Worm (Caenorhabditis elegans): ENCODE results near the gene srh-276.

Gene srh-276

DNA sequence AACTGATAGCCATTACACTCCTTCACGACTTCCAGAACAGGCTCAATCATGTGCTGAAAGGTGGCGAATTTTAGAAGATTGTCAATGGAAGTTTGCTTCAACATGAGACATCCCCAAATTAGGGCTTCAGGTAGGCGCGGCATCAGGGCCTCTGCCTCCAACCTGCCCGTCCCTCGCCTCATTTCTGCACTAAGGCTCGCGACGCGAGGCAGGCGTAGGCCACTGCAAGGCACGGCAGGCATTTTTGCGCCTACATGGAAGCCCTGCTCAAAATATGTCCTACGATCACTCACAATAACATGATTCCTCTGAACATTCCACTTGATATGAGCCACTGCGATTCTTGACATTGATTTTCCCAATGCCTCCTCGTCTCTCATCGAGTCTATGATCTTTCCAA lies 14.1 kb downstream of the srh-276 start:
- TF ChIP-seq lin-13 (GFP tag; optimal IDR thresholded peaks at IDR 0.05) (no peak), Y55F3AM.14 (GFP tag; optimal IDR thresholded peaks at IDR 0.05) (no peak), ztf-4 (tag; optimal IDR thresholded peaks at IDR 0.05) (no peak), ama-1 (optimal IDR thresholded peaks at IDR 0.05) (no peak), nhr-6 (tag; optimal IDR thresholded peaks at IDR 0.05) (no peak)

DNA sequence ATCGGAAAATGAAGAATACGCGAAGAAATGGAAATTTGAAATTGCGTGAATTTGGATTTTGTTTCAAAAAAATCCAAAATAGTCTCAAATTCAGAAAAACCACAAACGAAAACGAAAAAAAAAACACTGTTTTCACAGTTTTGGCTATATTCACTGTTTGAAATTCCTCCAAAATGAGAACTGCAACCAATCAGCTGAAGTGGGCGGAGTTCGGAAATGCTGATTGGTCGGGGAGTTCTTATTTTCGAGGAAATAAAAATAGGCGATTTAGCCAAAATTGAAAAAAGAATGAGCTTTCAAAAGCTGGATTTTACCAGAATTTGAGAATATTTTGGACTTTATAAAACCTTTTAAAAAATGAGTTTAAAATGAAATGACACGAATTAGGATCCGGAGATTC lies 15.7 kb downstream of the srh-276 start, which contains the start of gene glb-14:
Gene glb-14 (minus strand): TSS at position 97 of the 400 bp plus-strand sequence.
- no peak for TF ChIP-seq skn-1 (tag; optimal IDR thresholded peaks at IDR 0.05)

DNA sequence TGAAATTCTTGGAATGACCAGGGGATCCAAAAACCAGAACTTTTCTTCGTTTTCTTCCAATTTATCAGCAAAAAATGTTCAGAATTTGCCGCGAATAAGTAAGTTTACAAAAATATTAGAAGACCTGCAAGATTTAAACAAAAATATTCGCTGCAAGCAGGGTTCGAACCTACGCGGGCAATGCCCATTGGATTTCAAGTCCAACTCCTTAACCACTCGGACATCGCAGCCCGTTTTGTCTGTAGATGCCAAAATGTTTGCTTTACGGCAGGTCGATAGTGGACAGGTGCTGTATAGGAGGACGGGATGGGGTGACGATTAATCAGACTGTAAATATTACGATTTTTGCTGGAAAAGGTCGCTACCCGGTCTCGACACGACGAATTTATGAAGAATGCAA lies 18.6 kb downstream of the srh-276 start:
- TF ChIP-seq ztf-1 (GFP tag; conservative IDR thresholded peaks at IDR 0.05) (no peak), unc-62 (GFP tag; optimal IDR thresholded peaks at IDR 0.05) (no peak), snpc-4 (tag; optimal IDR thresholded peaks at IDR 0.05) (no peak), lsy-2 (tag; optimal IDR thresholded peaks at IDR 0.05) (no peak), C34F6.9 (tag; optimal IDR thresholded peaks at IDR 0.05) (no peak), blmp-1 (tag; optimal IDR thresholded peaks at IDR 0.05; ENCODE audit: insufficient read depth) (no peak), nhr-21 (tag; optimal IDR thresholded peaks at IDR 0.05) (no peak), nhr-129 (tag; optimal IDR thresholded peaks at IDR 0.05) (no peak), gmeb-1 (tag; optimal IDR thresholded peaks at IDR 0.05) (no peak), skn-1 (tag; optimal IDR thresholded peaks at IDR 0.05) (no peak), lin-11 (tag; optimal IDR thresholded peaks at IDR 0.05) (no peak), lin-13 (GFP tag; optimal IDR thresholded peaks at IDR 0.05) (no peak), nhr-10 (tag; optimal IDR thresholded peaks at IDR 0.05) (no peak), mbf-1 (tag; optimal IDR thresholded peaks at IDR 0.05) (no peak), sma-3 (GFP tag; optimal IDR thresholded peaks at IDR 0.05) (no peak), unc-55 (GFP tag; optimal IDR thresholded peaks at IDR 0.05) (no peak), nhr-12 (tag; optimal IDR thresholded peaks at IDR 0.05) (no peak), fos-1 (tag; optimal IDR thresholded peaks at IDR 0.05) (no peak)

DNA sequence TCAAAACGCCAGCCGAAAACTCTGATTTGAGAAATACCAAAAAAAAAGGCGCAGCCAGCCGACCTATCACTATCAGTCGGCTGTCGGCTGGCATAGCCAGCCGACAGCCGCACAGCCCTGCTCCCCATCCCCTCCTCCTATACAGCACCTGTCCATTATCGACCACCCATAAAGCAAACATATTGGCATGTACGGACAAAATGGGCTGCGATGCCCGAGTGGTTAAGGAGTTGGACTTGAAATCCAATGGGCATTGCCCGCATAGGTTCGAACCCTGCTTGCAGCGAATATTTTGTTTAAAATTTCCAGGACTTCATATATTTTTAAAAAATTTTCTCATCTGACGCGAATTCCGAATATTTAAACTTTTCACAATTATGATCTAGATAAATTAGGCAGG lies 21.2 kb downstream of the srh-276 start:
- no peak for TF ChIP-seq aly-2 (tag; optimal IDR thresholded peaks at IDR 0.05)
- no peak for TF ChIP-seq unc-39 (tag; optimal IDR thresholded peaks at IDR 0.05)
- no peak for TF ChIP-seq nhr-129 (tag; optimal IDR thresholded peaks at IDR 0.05)

DNA sequence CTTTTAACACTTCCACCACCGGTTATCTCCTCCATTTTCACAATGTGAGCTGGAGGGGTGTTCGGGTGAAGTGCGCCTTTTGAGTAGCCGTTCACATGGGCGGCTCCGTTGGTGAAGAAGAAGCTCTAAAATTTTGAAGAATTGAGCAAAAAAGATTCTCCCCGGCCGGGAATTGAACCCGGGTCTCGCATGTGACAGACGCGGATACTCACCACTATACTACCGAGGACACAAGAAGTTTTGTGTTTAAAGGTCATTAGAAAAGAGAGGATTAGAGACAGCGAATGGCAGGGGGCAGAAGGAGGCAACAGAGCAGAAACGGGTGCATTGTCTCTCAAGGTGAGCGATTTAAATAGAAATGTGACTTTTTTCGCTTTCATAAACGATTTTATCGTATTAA lies 22.5 kb downstream of the srh-276 start:
- no peak for TF ChIP-seq nhr-12 (tag; optimal IDR thresholded peaks at IDR 0.05)
- peak; percentile 39 to 44 for TF ChIP-seq lsy-2 (tag; optimal IDR thresholded peaks at IDR 0.05)
- peak; percentile 58 for TF ChIP-seq nhr-129 (tag; optimal IDR thresholded peaks at IDR 0.05)
- TF ChIP-seq sma-3 (GFP tag; optimal IDR thresholded peaks at IDR 0.05), result peak; percentile 5
- TF ChIP-seq sma-9 (GFP tag; optimal IDR thresholded peaks at IDR 0.05), result peak; percentile 57
- TF ChIP-seq sma-9 (tag; optimal IDR thresholded peaks at IDR 0.05), result no peak
- no peak for TF ChIP-seq aly-2 (tag; optimal IDR thresholded peaks at IDR 0.05)
- TF ChIP-seq gmeb-1 (tag; optimal IDR thresholded peaks at IDR 0.05), result peak; percentile 56
- TF ChIP-seq fos-1 (tag; optimal IDR thresholded peaks at IDR 0.05), result peak; percentile 23
- peak; percentile 33 for TF ChIP-seq Y55F3AM.14 (GFP tag; optimal IDR thresholded peaks at IDR 0.05)
- TF ChIP-seq lin-13 (GFP tag; optimal IDR thresholded peaks at IDR 0.05), result peak; percentile 59
- TF ChIP-seq lin-39 (tag; optimal IDR thresholded peaks at IDR 0.05), result no peak
- peak; percentile 25 for TF ChIP-seq C34F6.9 (tag; optimal IDR thresholded peaks at IDR 0.05)
- TF ChIP-seq unc-55 (GFP tag; optimal IDR thresholded peaks at IDR 0.05), result peak; percentile 13

DNA sequence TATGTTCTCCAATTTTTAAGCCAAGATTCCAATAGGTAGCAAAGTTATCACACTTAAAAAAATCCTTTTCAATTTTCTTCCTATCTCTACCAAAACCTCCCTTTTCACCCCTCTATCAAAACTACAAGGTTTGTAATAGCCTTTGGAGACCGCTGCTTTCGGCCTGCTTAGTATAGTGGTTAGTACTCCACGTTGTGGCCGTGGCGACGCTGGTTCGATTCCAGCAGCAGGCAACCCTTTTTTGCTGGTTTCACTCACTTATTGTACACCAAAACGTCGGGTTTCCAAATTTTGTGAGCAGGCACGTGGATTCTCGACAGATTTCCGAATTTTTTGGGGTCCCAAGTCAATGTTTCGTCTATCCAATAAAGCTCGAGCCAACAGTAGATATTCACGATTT lies 24.7 kb downstream of the srh-276 start:
- TF ChIP-seq gmeb-1 (tag; optimal IDR thresholded peaks at IDR 0.05) (peak; percentile 20), nhr-129 (tag; optimal IDR thresholded peaks at IDR 0.05) (peak; percentile 55), sma-9 (GFP tag; optimal IDR thresholded peaks at IDR 0.05) (peak; percentile 3), sma-9 (tag; optimal IDR thresholded peaks at IDR 0.05) (no peak), fos-1 (tag; optimal IDR thresholded peaks at IDR 0.05) (no peak), crh-2 (tag; optimal IDR thresholded peaks at IDR 0.05) (peak; percentile 37), unc-55 (GFP tag; optimal IDR thresholded peaks at IDR 0.05) (peak; percentile 26), lsy-2 (tag; optimal IDR thresholded peaks at IDR 0.05) (peak in 1 of 2 experiments; percentile 20), nhr-77 (tag; optimal IDR thresholded peaks at IDR 0.05) (no peak)

DNA sequence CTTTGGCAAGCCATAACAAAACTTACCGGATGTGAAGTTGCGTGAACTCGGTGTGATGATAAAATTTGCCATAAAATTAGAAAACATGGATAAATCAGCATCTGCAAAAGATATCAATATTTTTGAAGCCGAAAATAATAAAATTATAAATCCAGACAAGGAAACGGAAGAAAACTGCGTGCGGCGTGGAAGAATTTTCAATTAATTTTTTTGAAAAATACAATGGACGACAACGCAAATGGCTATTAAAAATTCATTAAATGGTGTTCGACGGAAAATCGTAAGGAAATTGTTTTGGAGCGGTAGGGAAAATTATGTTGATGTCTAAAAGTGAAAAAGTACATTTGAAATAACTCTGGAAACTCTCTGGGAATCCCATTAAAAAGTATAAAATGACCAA lies 29.9 kb downstream of the srh-276 start, which contains the start of gene acr-18:
Gene acr-18 (minus strand): TSS at position 101 of the 400 bp plus-strand sequence.
- TF ChIP-seq nhr-12 (tag; optimal IDR thresholded peaks at IDR 0.05) (no peak), skn-1 (tag; optimal IDR thresholded peaks at IDR 0.05) (no peak), alr-1 (tag; optimal IDR thresholded peaks at IDR 0.05) (no peak), crh-2 (tag; optimal IDR thresholded peaks at IDR 0.05) (no peak), elt-1 (tag; optimal IDR thresholded peaks at IDR 0.05) (no peak)
